Worm (Caenorhabditis elegans) whole organism, young adult: Measurements from ENCODE around the gene F55G11.8.

Source experiments
- F22D6.2 ChIP-seq: sonication (generic microtip); optimal IDR thresholded peaks from 2 replicates; lab custom pipeline; 2016; ENCODE audit warnings: mild to moderate bottlenecking, missing genetic modification characterization, missing compliant biosample characterization
- F23B12.7 ChIP-seq: sonication (generic microtip); optimal IDR thresholded peaks from 2 replicates; lab custom pipeline; 2017; ENCODE audit warnings: missing genetic modification characterization, mild to moderate bottlenecking, missing compliant biosample characterization, antibody characterized with exemption, moderate library complexity; ENCODE audit not compliant: insufficient read depth
- F33H1.4 ChIP-seq: fragments of 200-800 bp; sonication (Bioruptor generic); IDR thresholded peaks from 2 replicates; pipeline ENCODE4 v1.3.6; 2022; ENCODE audit warnings: missing genetic modification reagents, missing genetic modification characterization, missing compliant biosample characterization
- K11D2.4 ChIP-seq: fragments of 200-800 bp; sonication (Bioruptor generic); IDR thresholded peaks from 2 replicates; pipeline ENCODE4 v1.3.6; 2022; ENCODE audit warnings: missing genetic modification reagents, missing genetic modification characterization, missing compliant biosample characterization
- K12H6.12 ChIP-seq: fragments of 200-800 bp; sonication (Bioruptor generic); optimal IDR thresholded peaks from 2 replicates; lab custom pipeline; 2018; ENCODE audit warnings: mild to moderate bottlenecking, missing genetic modification characterization, missing compliant biosample characterization
- Y67H2A.10 ChIP-seq: fragments of 200-800 bp; sonication (Bioruptor generic); conservative IDR thresholded peaks from 2 replicates; pipeline ENCODE4 v1.3.6; 2022; ENCODE audit warnings: missing genetic modification reagents, missing genetic modification characterization, missing compliant biosample characterization
- aptf-2 ChIP-seq: fragments of 200-800 bp; sonication (Bioruptor generic); conservative IDR thresholded peaks from 2 replicates; pipeline ENCODE4 v1.3.6; 2022; ENCODE audit warnings: missing genetic modification reagents, missing genetic modification characterization, missing compliant biosample characterization
- attf-3 ChIP-seq: fragments of 200-800 bp; sonication (Bioruptor generic); conservative IDR thresholded peaks from 2 replicates; pipeline ENCODE4 v1.3.6; 2022; ENCODE audit warnings: missing genetic modification reagents, missing genetic modification characterization, missing compliant biosample characterization
- attf-5 ChIP-seq: fragments of 200-800 bp; sonication (Bioruptor generic); optimal IDR thresholded peaks from 2 replicates; lab custom pipeline; 2018; ENCODE audit warnings: mild to moderate bottlenecking, missing genetic modification characterization, missing compliant biosample characterization
- bed-1 ChIP-seq: fragments of 200-800 bp; sonication (Bioruptor generic); IDR thresholded peaks from 2 replicates; pipeline ENCODE4 v1.3.6; 2022; ENCODE audit warnings: missing genetic modification reagents, missing genetic modification characterization, missing compliant biosample characterization
- ccch-3 ChIP-seq: fragments of 200-800 bp; sonication (Bioruptor generic); optimal IDR thresholded peaks from 2 replicates; lab custom pipeline; 2018; ENCODE audit warnings: mild to moderate bottlenecking, missing genetic modification characterization, missing compliant biosample characterization
- ceh-27 ChIP-seq: fragments of 200-800 bp; sonication (Bioruptor generic); optimal IDR thresholded peaks from 2 replicates; lab custom pipeline; 2018; ENCODE audit warnings: mild to moderate bottlenecking, missing genetic modification characterization, moderate library complexity, missing compliant biosample characterization
- ceh-91 ChIP-seq: fragments of 200-800 bp; sonication (Bioruptor generic); IDR thresholded peaks from 2 replicates; pipeline ENCODE4 v1.3.6; 2022; ENCODE audit warnings: missing genetic modification reagents, missing genetic modification characterization, missing compliant biosample characterization
- let-607 ChIP-seq, 2 experiments: fragments of 200-800 bp in 1 of 2; sonication (Bioruptor generic) in 1 of 2; sonication (generic microtip) in 1 of 2; optimal IDR thresholded peaks; 2 replicates each; lab custom pipeline; 2016 to 2018; ENCODE audit warnings: mild to moderate bottlenecking in 2 of 2, missing compliant biosample characterization in 2 of 2, missing genetic modification characterization in 2 of 2, moderate library complexity in 2 of 2, missing genotype in 1 of 2
- lin-26 ChIP-seq: fragments of 200-800 bp; sonication (Bioruptor generic); IDR thresholded peaks from 2 replicates; pipeline ENCODE4 v1.3.6; 2022; ENCODE audit warnings: missing genetic modification reagents, missing genetic modification characterization, missing compliant biosample characterization
- lin-40 ChIP-seq: sonication (generic microtip); optimal IDR thresholded peaks from 2 replicates; lab custom pipeline; 2016; ENCODE audit warnings: missing genetic modification characterization, mild to moderate bottlenecking, missing compliant biosample characterization, missing genotype, missing genetic modification reagents
- lir-1 ChIP-seq: fragments of 200-800 bp; sonication (Bioruptor generic); conservative IDR thresholded peaks from 2 replicates; pipeline ENCODE4 v1.3.6; 2022; ENCODE audit warnings: missing genetic modification reagents, missing genetic modification characterization, missing compliant biosample characterization
- madf-10 ChIP-seq: sonication (generic microtip); optimal IDR thresholded peaks from 2 replicates; lab custom pipeline; 2016; ENCODE audit warnings: mild to moderate bottlenecking, missing genetic modification characterization, missing compliant biosample characterization
- madf-8 ChIP-seq: fragments of 200-800 bp; sonication (Bioruptor generic); conservative IDR thresholded peaks from 2 replicates; pipeline ENCODE4 v1.3.6; 2022; ENCODE audit warnings: missing genetic modification reagents, missing genetic modification characterization, missing compliant biosample characterization
- mel-28 ChIP-seq: sonication (generic microtip); optimal IDR thresholded peaks from 2 replicates; lab custom pipeline; 2016; ENCODE audit warnings: borderline replicate concordance, mild to moderate bottlenecking, missing genetic modification characterization, missing compliant biosample characterization
- mxl-1 ChIP-seq: sonication (generic microtip); optimal IDR thresholded peaks from 2 replicates; lab custom pipeline; 2016; ENCODE audit warnings: missing genetic modification characterization, missing compliant biosample characterization
- nfyb-1 ChIP-seq: fragments of 200-800 bp; sonication (Bioruptor generic); IDR thresholded peaks from 2 replicates; pipeline ENCODE4 v1.3.6; 2022; ENCODE audit warnings: missing genetic modification reagents, missing genetic modification characterization, missing compliant biosample characterization
- nhr-120 ChIP-seq: fragments of 200-800 bp; sonication (Bioruptor generic); IDR thresholded peaks from 2 replicates; pipeline ENCODE4 v1.3.6; 2022; ENCODE audit warnings: missing genetic modification characterization, missing compliant biosample characterization
- nhr-80 ChIP-seq: sonication (generic microtip); optimal IDR thresholded peaks from 2 replicates; lab custom pipeline; 2016; ENCODE audit warnings: missing genetic modification characterization, missing compliant biosample characterization
- nhr-90 ChIP-seq: sonication (generic microtip); optimal IDR thresholded peaks from 2 replicates; lab custom pipeline; 2016; ENCODE audit warnings: missing genotype, mild to moderate bottlenecking, missing genetic modification characterization, missing compliant biosample characterization
- pha-4 ChIP-seq: fragments of 150-350 bp; sonication (generic microtip); optimal IDR thresholded peaks from 2 replicates; lab custom pipeline; 2014; ENCODE audit warnings: missing biosample characterization, missing genetic modification reagents, missing genetic modification characterization
- rec-8 ChIP-seq, 2 experiments: sonication (generic microtip); optimal IDR thresholded peaks; 2 replicates each; lab custom pipeline; 2016; ENCODE audit warnings: mild to moderate bottlenecking in 2 of 2, missing genetic modification characterization in 2 of 2, missing genetic modification reagents in 2 of 2, missing genotype in 2 of 2, missing biosample characterization in 1 of 2, missing compliant biosample characterization in 1 of 2, moderate library complexity in 1 of 2
- snpc-3.4 ChIP-seq: sonication (generic microtip); optimal IDR thresholded peaks from 2 replicates; lab custom pipeline; 2017; ENCODE audit warnings: missing genetic modification characterization, mild to moderate bottlenecking, missing compliant biosample characterization, antibody characterized with exemption, moderate library complexity, missing genotype, missing genetic modification reagents
- somi-1 ChIP-seq: fragments of 200-800 bp; sonication (Bioruptor generic); optimal IDR thresholded peaks from 2 replicates; lab custom pipeline; 2018; ENCODE audit warnings: mild to moderate bottlenecking, missing genetic modification characterization, missing compliant biosample characterization
- tbp1 ChIP-seq: fragments of 200-800 bp; sonication (Bioruptor generic); optimal IDR thresholded peaks from 2 replicates; lab custom pipeline; 2018; ENCODE audit warnings: mild to moderate bottlenecking, missing genetic modification characterization, missing compliant biosample characterization
- tbx-9 ChIP-seq: sonication (generic microtip); optimal IDR thresholded peaks from 2 replicates; lab custom pipeline; 2016; ENCODE audit warnings: borderline replicate concordance, missing genetic modification characterization, inconsistent platforms, missing compliant biosample characterization
- unc-130 ChIP-seq: sonication (generic microtip); optimal IDR thresholded peaks from 2 replicates; lab custom pipeline; 2016; ENCODE audit warnings: missing genetic modification reagents, missing genetic modification characterization, missing compliant biosample characterization
- ztf-3 ChIP-seq: fragments of 200-800 bp; sonication (Bioruptor generic); optimal IDR thresholded peaks from 2 replicates; lab custom pipeline; 2018; ENCODE audit warnings: mild to moderate bottlenecking, missing genetic modification characterization, missing compliant biosample characterization

The F55G11.8 gene

DNA sequence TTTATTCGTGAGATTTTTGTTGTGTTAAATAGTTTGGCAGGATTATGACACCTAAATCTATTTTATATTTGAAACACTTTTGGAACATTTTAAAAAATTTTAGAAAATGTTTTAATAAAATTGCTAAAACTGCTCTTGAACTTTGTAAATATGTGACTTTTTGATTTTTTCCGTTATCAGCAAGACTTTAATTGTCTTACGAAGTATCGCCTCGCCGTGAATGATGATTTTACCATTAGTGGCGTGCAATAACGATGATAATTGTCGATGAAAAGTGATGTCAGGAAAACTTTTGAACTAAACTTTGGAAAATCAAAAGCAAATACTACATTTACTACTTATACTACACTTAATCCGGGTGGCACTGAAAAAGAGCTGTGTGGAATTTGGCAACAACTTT is 42.1 kb upstream of the F55G11.8 start:
- no peak for TF ChIP-seq nhr-90 (tag; lab: Kevin White, UChicago)
- no peak for TF ChIP-seq lir-1
- no peak for TF ChIP-seq lin-26 (GFP tag; lab: Robert Waterston, UW)
- TF ChIP-seq F22D6.2: no peak
- no peak for TF ChIP-seq let-607 (tag; optimal IDR thresholded peaks at IDR 0.05; lab: Kevin White, UChicago)
- no peak for TF ChIP-seq rec-8 (tag; optimal IDR thresholded peaks at IDR 0.05; lab: Kevin White, UChicago)
- TF ChIP-seq mel-28 (tag; lab: Kevin White, UChicago): no peak
- TF ChIP-seq madf-10: no peak
- no peak for TF ChIP-seq K12H6.12 (tag; lab: Kevin White, UChicago)
- no peak for TF ChIP-seq F23B12.7 (tag; lab: Kevin White, UChicago)
- TF ChIP-seq madf-8 (GFP tag; lab: Robert Waterston, UW): no peak

DNA sequence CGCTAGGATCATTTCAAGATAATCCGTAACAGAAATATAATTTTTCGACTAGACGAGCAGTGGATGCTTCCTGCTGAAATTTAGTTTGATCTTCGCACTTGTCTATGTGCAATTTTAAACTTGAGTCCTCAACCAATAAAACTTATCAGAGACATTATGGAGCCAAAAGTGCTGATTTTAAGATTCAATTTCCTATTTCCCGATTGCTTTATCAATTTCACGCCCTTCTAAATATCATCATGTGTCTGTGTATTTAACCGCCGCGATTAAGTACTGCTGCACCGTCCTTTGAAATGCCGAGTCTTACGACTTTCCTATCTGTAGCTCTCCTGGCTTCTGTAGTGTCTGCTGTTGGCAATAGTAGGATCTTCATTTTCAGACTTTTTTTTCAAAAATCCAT is 41.6 kb upstream of the F55G11.8 start, which contains the start of gene C32H11.4:
TSS of gene C32H11.4 (plus strand) at position 238 of the 400 bp plus-strand sequence.
- peak; percentile 32 for TF ChIP-seq nhr-80 (tag; lab: Kevin White, UChicago)
- TF ChIP-seq snpc-3.4 (tag; lab: Kevin White, UChicago): no peak

DNA sequence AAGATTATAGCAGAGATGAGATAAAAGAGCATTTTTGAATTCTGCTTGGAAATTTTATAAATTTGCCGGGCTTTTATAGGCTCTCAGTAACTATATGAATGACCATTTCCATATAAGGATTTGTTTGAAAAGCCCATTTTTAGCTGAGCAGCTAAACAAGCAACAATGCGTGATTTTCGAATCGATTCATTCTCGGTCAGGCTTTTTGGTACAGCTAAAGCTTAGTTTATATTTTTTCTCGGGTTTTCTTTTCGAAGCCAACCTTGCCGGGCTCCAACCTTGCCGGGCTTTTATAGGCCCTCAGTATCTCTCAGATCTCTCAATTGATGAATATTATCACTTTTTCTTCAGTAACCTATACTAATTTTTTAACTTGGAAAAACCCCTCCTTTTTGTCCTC is 38.3 kb upstream of the F55G11.8 start, which contains the start of gene srlf-4:
TSS of gene srlf-4 (minus strand) at position 101 of the 400 bp plus-strand sequence.
- no peak for TF ChIP-seq ccch-3
- no peak for TF ChIP-seq pha-4 (tag; lab: Kevin White, UChicago)
- no peak for TF ChIP-seq mxl-1 (tag; lab: Kevin White, UChicago)
- no peak for TF ChIP-seq aptf-2 (GFP tag; lab: Robert Waterston, UW)
- 0 out of 2 replicates have a peak, but pooled peaks have one; percentile 34 for TF ChIP-seq bed-1 (GFP tag; lab: Robert Waterston, UW)
- TF ChIP-seq nfyb-1 (GFP tag; lab: Robert Waterston, UW): no peak

ce11 chrIV:12926639-12927038 is 36.0 kb upstream of the F55G11.8 start, which contains the start of gene srlf-5:
Gene srlf-5 (minus strand): TSS chrIV:12926739.
- TF ChIP-seq lin-40 (tag; lab: Kevin White, UChicago) (no peak), ccch-3 (no peak)

DNA sequence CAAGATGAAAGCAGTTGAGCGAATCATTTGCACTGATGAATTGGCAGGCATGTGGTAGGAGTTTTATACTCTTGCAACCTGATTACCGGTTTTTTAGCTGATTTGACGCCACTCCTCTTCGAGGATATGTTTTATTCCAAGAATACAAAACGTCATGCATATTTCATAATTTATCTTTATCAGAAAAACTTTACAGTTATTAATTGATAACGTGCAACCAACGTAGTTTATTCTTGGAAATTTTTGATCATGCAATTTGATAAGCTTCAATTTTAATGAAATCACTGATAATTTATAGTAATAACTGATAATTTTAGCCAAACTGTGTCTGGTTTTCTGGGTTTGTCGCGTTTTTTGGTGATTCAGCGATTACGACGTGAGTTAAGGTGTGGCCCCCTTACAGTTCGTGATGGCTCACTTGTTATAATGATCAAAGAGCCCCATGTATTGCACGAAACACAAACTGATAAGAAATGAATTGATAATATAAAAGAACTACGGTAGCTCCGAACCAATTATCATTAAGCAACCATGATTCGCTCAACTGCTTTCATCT is 26.3 kb upstream of the F55G11.8 start, which contains the start of the genes cld-1 and dod-21:
TSS of gene cld-1 (minus strand) at position 51 of the 556 bp plus-strand sequence.
TSS of gene dod-21 (plus strand) at position 518 of the 556 bp plus-strand sequence.
- TF ChIP-seq attf-5 (GFP tag; lab: Kevin White, UChicago) (no peak), K11D2.4 (GFP tag; lab: Robert Waterston, UW) (no peak), K12H6.12 (tag; lab: Kevin White, UChicago) (no peak), attf-3 (no peak), F33H1.4 (GFP tag; lab: Robert Waterston, UW) (no peak), unc-130 (GFP tag; lab: Kevin White, UChicago) (no peak), bed-1 (GFP tag; lab: Robert Waterston, UW) (no peak), ceh-91 (no peak), tbp1 (GFP tag; lab: Kevin White, UChicago) (no peak), nhr-120 (GFP tag; lab: Robert Waterston, UW) (no peak), nfyb-1 (GFP tag; lab: Robert Waterston, UW) (peak; percentile 78), Y67H2A.10 (no peak), ceh-27 (GFP tag; lab: Kevin White, UChicago) (no peak), tbx-9 (tag; lab: Kevin White, UChicago) (no peak), pha-4 (tag; lab: Kevin White, UChicago) (no peak), somi-1 (GFP tag; lab: Kevin White, UChicago) (no peak), nhr-80 (tag; lab: Kevin White, UChicago) (peak; percentile 69), ztf-3 (GFP tag; lab: Kevin White, UChicago) (no peak)
- TF ChIP-seq, all 124 proteins: peak for 2
